Fruit fly (Drosophila melanogaster) whole organism, embryonic: ENCODE results near the gene AlaRS-m.
A peak's percentile ranks its signal among the peaks of the same experiment; 100 is the strongest.

ENCODE experiments used
- CG12659 ChIP-seq: fragments of 200-800 bp; sonication (Bioruptor generic); optimal IDR thresholded peaks from 3 replicates; lab custom pipeline; 2017; ENCODE audit warnings: mild to moderate bottlenecking, missing biosample characterization, missing genetic modification reagents, missing genetic modification characterization
- CG32767 ChIP-seq: fragments of 200-800 bp; sonication (Bioruptor generic); IDR thresholded peaks from 2 replicates; pipeline ENCODE4 v1.3.6; 2022; ENCODE audit warnings: missing biosample characterization, missing genetic modification characterization
- CG32772 ChIP-seq: fragments of 200-800 bp; sonication (Bioruptor generic); IDR thresholded peaks from 2 replicates; pipeline ENCODE4 v1.3.6; 2022; ENCODE audit warnings: missing biosample characterization, missing genetic modification characterization
- CG6683 ChIP-seq: fragments of 200-800 bp; sonication (Bioruptor generic); optimal IDR thresholded peaks from 2 replicates; lab custom pipeline; 2017; ENCODE audit warnings: missing biosample characterization, mild to moderate bottlenecking, missing genetic modification characterization, missing genetic modification reagents
- Taf1 ChIP-seq: fragments of 200-800 bp; sonication (Bioruptor generic); IDR thresholded peaks from 2 replicates; pipeline ENCODE4 v1.3.6; 2022; ENCODE audit warnings: missing biosample characterization, missing genetic modification characterization
- kay ChIP-seq: fragments of 200-800 bp; sonication (Bioruptor generic); optimal IDR thresholded peaks from 2 replicates; lab custom pipeline; 2016; ENCODE audit warnings: missing biosample characterization, missing genetic modification characterization
- phol ChIP-seq: fragments of 200-800 bp; sonication (Bioruptor generic); optimal IDR thresholded peaks from 3 replicates; lab custom pipeline; 2018; ENCODE audit warnings: missing biosample characterization, mild to moderate bottlenecking, missing genetic modification characterization, moderate library complexity

DNA sequence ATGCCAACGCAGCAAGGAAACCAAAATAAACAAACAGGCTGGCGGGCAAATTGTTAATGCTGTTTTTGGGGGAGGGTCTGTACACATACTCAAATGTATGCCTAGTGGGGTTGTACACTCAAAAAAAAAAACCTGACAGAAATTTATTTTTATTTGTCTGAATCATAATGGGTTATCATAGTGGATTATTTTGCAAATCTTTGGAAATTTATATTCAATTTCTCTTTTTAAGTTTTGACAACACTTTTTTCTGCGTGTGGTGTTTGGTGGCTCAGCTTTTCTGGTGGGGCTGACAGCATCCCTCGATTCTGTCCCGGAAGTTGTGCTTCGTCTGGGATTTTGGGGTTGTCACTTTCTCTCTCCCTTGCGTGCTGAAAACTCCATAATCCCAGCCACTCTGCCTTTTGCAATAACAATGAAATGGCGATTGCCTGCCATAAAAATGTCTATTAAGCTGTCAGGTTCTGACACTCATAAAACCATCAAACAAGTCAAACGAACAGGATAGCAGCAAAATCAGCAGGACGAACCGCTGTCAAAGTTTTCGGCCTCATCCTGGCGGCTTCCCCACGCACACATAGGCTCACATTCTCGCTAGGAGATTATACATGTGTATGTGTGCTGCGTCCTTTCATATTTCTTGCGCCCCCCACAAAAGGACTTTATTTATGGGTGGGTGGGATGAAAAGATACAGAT, 9.2 kb downstream of the AlaRS-m start:
- TF ChIP-seq phol (tag; lab: Kevin White, UChicago) = no peak
- peak; percentile 73 for TF ChIP-seq CG12659 (GFP tag; lab: Kevin White, UChicago)
- no peak; the same call in 1 of the 2 replicates for TF ChIP-seq CG32772 (GFP tag; lab: Robert Waterston, UW)
- peak; percentile 78; the same call in 1 of the 2 replicates for TF ChIP-seq Taf1
- peak; percentile 76 for TF ChIP-seq CG6683
- peak; percentile 81 for TF ChIP-seq CG32767 (GFP tag; lab: Robert Waterston, UW)
- peak; percentile 50 for TF ChIP-seq kay (GFP tag; lab: Kevin White, UChicago)
